Worm (Caenorhabditis elegans) whole organism, young adult: ENCODE results near the gene K05F6.8.

Experiments used
- F22D6.2 ChIP-seq: sonication (generic microtip); optimal IDR thresholded peaks from 2 replicates; lab custom pipeline; 2016; ENCODE audit warnings: mild to moderate bottlenecking, missing genetic modification characterization, missing compliant biosample characterization
- F23B12.7 ChIP-seq: sonication (generic microtip); optimal IDR thresholded peaks from 2 replicates; lab custom pipeline; 2017; ENCODE audit warnings: missing genetic modification characterization, mild to moderate bottlenecking, missing compliant biosample characterization, antibody characterized with exemption, moderate library complexity; ENCODE audit not compliant: insufficient read depth
- F37B4.10 ChIP-seq: fragments of 200-800 bp; sonication (Bioruptor generic); IDR thresholded peaks from 2 replicates; pipeline ENCODE4 v1.3.6; 2022; ENCODE audit warnings: missing genetic modification characterization, missing compliant biosample characterization
- K12H6.12 ChIP-seq: fragments of 200-800 bp; sonication (Bioruptor generic); optimal IDR thresholded peaks from 2 replicates; lab custom pipeline; 2018; ENCODE audit warnings: mild to moderate bottlenecking, missing genetic modification characterization, missing compliant biosample characterization
- Y56A3A.18 ChIP-seq: fragments of 200-800 bp; sonication (Bioruptor generic); IDR thresholded peaks from 2 replicates; pipeline ENCODE4 v1.3.6; 2022; ENCODE audit warnings: missing genetic modification reagents, missing genetic modification characterization, missing compliant biosample characterization
- attf-3 ChIP-seq: fragments of 200-800 bp; sonication (Bioruptor generic); conservative IDR thresholded peaks from 2 replicates; pipeline ENCODE4 v1.3.6; 2022; ENCODE audit warnings: missing genetic modification reagents, missing genetic modification characterization, missing compliant biosample characterization
- attf-5 ChIP-seq: fragments of 200-800 bp; sonication (Bioruptor generic); optimal IDR thresholded peaks from 2 replicates; lab custom pipeline; 2018; ENCODE audit warnings: mild to moderate bottlenecking, missing genetic modification characterization, missing compliant biosample characterization
- cebp-1 ChIP-seq, 2 experiments: fragments of 200-800 bp in 1 of 2; sonication (Bioruptor generic) in 1 of 2; sonication (generic microtip) in 1 of 2; IDR thresholded peaks in 1 of 2; optimal IDR thresholded peaks in 1 of 2; 2 replicates each; pipeline versions ENCODE4 v1.3.6 to Lab custom; 2017 to 2022; ENCODE audit warnings: missing compliant biosample characterization in 2 of 2, missing genetic modification characterization in 2 of 2, mild to moderate bottlenecking in 1 of 2, missing genetic modification reagents in 1 of 2, moderate library complexity in 1 of 2
- cebp-2 ChIP-seq: fragments of 200-800 bp; sonication (Bioruptor generic); IDR thresholded peaks from 2 replicates; pipeline ENCODE4 v1.3.6; 2022; ENCODE audit warnings: missing genetic modification characterization, missing compliant biosample characterization
- ceh-27 ChIP-seq: fragments of 200-800 bp; sonication (Bioruptor generic); optimal IDR thresholded peaks from 2 replicates; lab custom pipeline; 2018; ENCODE audit warnings: mild to moderate bottlenecking, missing genetic modification characterization, moderate library complexity, missing compliant biosample characterization
- ceh-58 ChIP-seq: fragments of 200-800 bp; sonication (Bioruptor generic); IDR thresholded peaks from 2 replicates; pipeline ENCODE4 v1.3.6; 2022; ENCODE audit warnings: missing genetic modification characterization, missing compliant biosample characterization
- ceh-79 ChIP-seq: sonication (generic microtip); optimal IDR thresholded peaks from 2 replicates; lab custom pipeline; 2017; ENCODE audit warnings: mild to moderate bottlenecking, missing genetic modification characterization, missing compliant biosample characterization
- die-1 ChIP-seq: sonication (generic microtip); optimal IDR thresholded peaks from 2 replicates; lab custom pipeline; 2016; ENCODE audit warnings: missing genotype, mild to moderate bottlenecking, missing genetic modification characterization, missing compliant biosample characterization
- egrh-3 ChIP-seq: fragments of 200-800 bp; sonication (Bioruptor generic); IDR thresholded peaks from 2 replicates; pipeline ENCODE4 v1.3.6; 2022; ENCODE audit warnings: missing genetic modification reagents, missing genetic modification characterization, missing compliant biosample characterization
- gei-17 ChIP-seq: fragments of 200-800 bp; sonication (Bioruptor generic); optimal IDR thresholded peaks from 2 replicates; lab custom pipeline; 2018; ENCODE audit warnings: mild to moderate bottlenecking, missing genetic modification characterization, missing compliant biosample characterization
- hlh-12 ChIP-seq: sonication (generic microtip); optimal IDR thresholded peaks from 2 replicates; lab custom pipeline; 2016; ENCODE audit warnings: missing genetic modification characterization, missing compliant biosample characterization
- hsf-1 ChIP-seq: fragments of 200-800 bp; sonication (Bioruptor generic); IDR thresholded peaks from 2 replicates; pipeline ENCODE4 v1.3.6; 2022; ENCODE audit warnings: missing genetic modification reagents, missing genetic modification characterization, missing compliant biosample characterization
- lag-1 ChIP-seq: fragments of 200-800 bp; sonication (Bioruptor generic); IDR thresholded peaks from 2 replicates; pipeline ENCODE4 v1.3.6; 2022; ENCODE audit warnings: missing genetic modification reagents, missing genetic modification characterization, missing compliant biosample characterization
- lin-26 ChIP-seq: fragments of 200-800 bp; sonication (Bioruptor generic); IDR thresholded peaks from 2 replicates; pipeline ENCODE4 v1.3.6; 2022; ENCODE audit warnings: missing genetic modification reagents, missing genetic modification characterization, missing compliant biosample characterization
- nhr-179 ChIP-seq: sonication (generic microtip); optimal IDR thresholded peaks from 2 replicates; lab custom pipeline; 2016; ENCODE audit warnings: mild to moderate bottlenecking, missing genetic modification characterization, missing compliant biosample characterization
- nhr-27 ChIP-seq: fragments of 200-800 bp; sonication (Bioruptor generic); optimal IDR thresholded peaks from 2 replicates; lab custom pipeline; 2018; ENCODE audit warnings: mild to moderate bottlenecking, missing genetic modification characterization, moderate library complexity, missing compliant biosample characterization
- nhr-80 ChIP-seq: sonication (generic microtip); optimal IDR thresholded peaks from 2 replicates; lab custom pipeline; 2016; ENCODE audit warnings: missing genetic modification characterization, missing compliant biosample characterization
- pha-4 ChIP-seq: fragments of 150-350 bp; sonication (generic microtip); optimal IDR thresholded peaks from 2 replicates; lab custom pipeline; 2014; ENCODE audit warnings: missing biosample characterization, missing genetic modification reagents, missing genetic modification characterization
- repo-1 ChIP-seq: sonication (generic microtip); optimal IDR thresholded peaks from 2 replicates; lab custom pipeline; 2017; ENCODE audit warnings: mild to moderate bottlenecking, missing genetic modification characterization, missing compliant biosample characterization
- tbx-9 ChIP-seq: sonication (generic microtip); optimal IDR thresholded peaks from 2 replicates; lab custom pipeline; 2016; ENCODE audit warnings: borderline replicate concordance, missing genetic modification characterization, inconsistent platforms, missing compliant biosample characterization
- zfh-2 ChIP-seq: fragments of 200-800 bp; sonication (Bioruptor generic); conservative IDR thresholded peaks from 2 replicates; pipeline ENCODE4 v1.3.6; 2022; ENCODE audit warnings: missing genetic modification reagents, missing genetic modification characterization, missing compliant biosample characterization
- ztf-26 ChIP-seq: sonication (generic microtip); optimal IDR thresholded peaks from 2 replicates; lab custom pipeline; 2017; ENCODE audit warnings: missing genetic modification characterization, missing compliant biosample characterization
- ztf-28 ChIP-seq: fragments of 200-800 bp; sonication (Bioruptor generic); IDR thresholded peaks from 2 replicates; pipeline ENCODE4 v1.3.6; 2022; ENCODE audit warnings: missing genetic modification reagents, missing genetic modification characterization, missing compliant biosample characterization
- ztf-3 ChIP-seq: fragments of 200-800 bp; sonication (Bioruptor generic); optimal IDR thresholded peaks from 2 replicates; lab custom pipeline; 2018; ENCODE audit warnings: mild to moderate bottlenecking, missing genetic modification characterization, missing compliant biosample characterization
- ztf-6 ChIP-seq: fragments of 200-800 bp; sonication (Bioruptor generic); IDR thresholded peaks from 2 replicates; pipeline ENCODE4 v1.3.6; 2022; ENCODE audit warnings: missing genetic modification reagents, missing genetic modification characterization, missing compliant biosample characterization

Gene K05F6.8

ce11 chrII:1607575-1607974, 40.0 kb upstream of the K05F6.8 start:
- no peak for TF ChIP-seq ceh-58
- TF ChIP-seq tbx-9 (tag; lab: Kevin White, UChicago), result no peak
- TF ChIP-seq nhr-80, result peak; percentile 40
- no peak for TF ChIP-seq F23B12.7 (tag; lab: Kevin White, UChicago)
- TF ChIP-seq, all 124 proteins: peak for 1

DNA sequence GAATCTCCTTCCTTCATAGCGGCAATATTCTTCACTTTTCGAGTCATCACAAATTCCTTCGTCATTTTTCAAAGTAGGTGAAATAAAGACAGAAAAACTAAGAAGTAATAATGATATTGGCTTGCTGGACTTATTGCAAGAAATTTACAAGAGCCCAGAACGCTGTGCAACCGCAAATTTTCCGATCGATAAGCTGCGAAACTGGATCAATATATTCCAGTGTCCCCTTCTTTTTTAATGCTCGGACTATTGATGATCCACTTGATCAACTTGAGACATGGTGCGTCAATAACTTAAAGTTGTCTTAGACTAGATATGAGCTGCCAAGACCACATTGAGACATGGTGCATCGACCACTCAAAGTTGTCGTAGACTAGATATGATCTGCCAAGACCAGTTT, 38.5 kb upstream of the K05F6.8 start, which contains the start of gene bath-33:
Gene bath-33 (minus strand): TSS at position 101 of the 400 bp plus-strand sequence.
- TF ChIP-seq Y56A3A.18 (GFP tag; lab: Robert Waterston, UW) (no peak), hlh-12 (no peak), nhr-179 (no peak), attf-3 (GFP tag; lab: Robert Waterston, UW) (no peak), F37B4.10 (GFP tag; lab: Robert Waterston, UW) (no peak), repo-1 (tag; lab: Kevin White, UChicago) (no peak), gei-17 (no peak)

DNA sequence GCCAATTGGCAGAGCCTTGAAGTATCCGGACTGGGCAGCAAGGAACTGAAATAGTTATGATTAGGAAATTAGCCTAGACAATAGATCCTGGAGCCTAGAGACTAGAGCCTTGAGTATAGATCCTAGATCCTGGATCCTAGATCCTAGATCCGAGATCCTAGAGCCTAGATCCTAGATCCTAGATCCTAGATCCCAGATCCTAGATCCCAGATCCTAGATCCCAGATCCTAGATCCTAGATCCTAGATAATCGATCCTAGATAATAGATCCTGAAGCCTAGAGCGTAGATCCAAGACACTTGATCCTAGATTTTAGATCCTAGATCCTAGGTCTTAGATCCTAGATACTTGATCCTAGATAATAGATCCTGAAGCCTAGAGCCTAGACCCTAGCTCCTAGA, 37.5 kb upstream of the K05F6.8 start:
- TF ChIP-seq die-1 (tag; lab: Kevin White, UChicago) (no peak), ceh-79 (tag; lab: Kevin White, UChicago) (no peak), ztf-6 (GFP tag; lab: Robert Waterston, UW) (no peak), nhr-27 (tag; lab: Kevin White, UChicago) (no peak), tbx-9 (tag; lab: Kevin White, UChicago) (no peak), ztf-3 (GFP tag; lab: Kevin White, UChicago) (no peak), ztf-26 (tag; lab: Kevin White, UChicago) (no peak)

DNA sequence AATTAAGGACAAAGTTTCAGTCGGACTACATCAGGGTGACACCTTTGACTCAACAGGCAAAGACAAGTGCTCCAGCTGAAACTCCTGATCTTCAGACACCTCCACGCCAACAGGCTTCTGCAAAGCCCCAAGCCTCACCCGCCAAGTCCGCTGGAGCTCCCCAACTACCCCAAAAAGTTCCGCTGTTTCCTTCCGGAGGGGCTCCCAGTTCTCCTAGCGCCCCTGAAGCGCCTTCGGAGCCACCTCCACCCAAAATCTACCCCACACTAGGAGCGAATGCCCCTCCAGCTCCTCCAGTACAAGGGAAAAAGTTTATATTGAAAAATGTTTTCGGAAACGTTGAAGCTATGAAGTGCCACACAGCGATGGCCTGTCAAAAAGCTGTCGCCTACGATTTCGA, 35.5 kb upstream of the K05F6.8 start:
- peak; percentile 69 for TF ChIP-seq zfh-2
- TF ChIP-seq egrh-3 (GFP tag; lab: Robert Waterston, UW), result peak; percentile 50; the same call in 1 of the 2 replicates
- TF ChIP-seq ceh-27 (GFP tag; lab: Kevin White, UChicago), result no peak

DNA sequence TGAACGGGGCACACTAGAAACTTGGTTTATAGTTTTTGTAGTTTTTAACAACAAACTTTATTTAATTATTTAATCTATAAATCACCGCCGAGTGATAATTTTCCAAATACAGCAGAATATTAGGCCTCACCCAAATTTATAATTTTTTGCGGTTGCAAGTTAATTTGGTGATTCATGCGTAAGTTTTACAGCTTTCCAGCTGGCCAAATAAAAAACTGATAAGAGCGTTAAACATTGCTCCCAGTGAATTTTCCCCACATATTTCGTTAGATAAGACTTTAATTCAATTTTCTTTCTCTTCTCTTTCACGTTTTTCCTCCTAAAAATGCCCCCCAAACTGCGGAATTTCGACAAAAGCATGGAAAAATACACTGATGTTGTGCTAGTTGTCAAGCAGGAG, 34.0 kb upstream of the K05F6.8 start, which contains the start of gene bath-47:
Gene bath-47 (plus strand): TSS at position 305 of the 400 bp plus-strand sequence.
- TF ChIP-seq attf-5 (no peak), cebp-1 (GFP tag; IDR thresholded peaks at IDR 0.05; lab: Robert Waterston, UW) (no peak), cebp-1 (tag; optimal IDR thresholded peaks at IDR 0.05; lab: Kevin White, UChicago) (no peak)
- TF ChIP-seq, all 124 proteins: peak for 0

ce11 chrII:1600661-1601060, 33.1 kb upstream of the K05F6.8 start, which contains the start of gene bath-26:
Gene bath-26 (minus strand): TSS chrII:1600761.
- TF ChIP-seq F22D6.2 (tag; lab: Kevin White, UChicago) (no peak), ztf-28 (GFP tag; lab: Robert Waterston, UW) (no peak), K12H6.12 (tag; lab: Kevin White, UChicago) (no peak), lin-26 (GFP tag; lab: Robert Waterston, UW) (no peak), ztf-26 (tag; lab: Kevin White, UChicago) (no peak), lag-1 (GFP tag; lab: Robert Waterston, UW) (no peak), nhr-80 (no peak), pha-4 (tag; lab: Kevin White, UChicago) (no peak), cebp-2 (GFP tag; lab: Robert Waterston, UW) (no peak), hsf-1 (GFP tag; lab: Robert Waterston, UW) (no peak)
